1 fruit fly cellular context compared by ENCODE assay signal in the genomic region with DNA sequence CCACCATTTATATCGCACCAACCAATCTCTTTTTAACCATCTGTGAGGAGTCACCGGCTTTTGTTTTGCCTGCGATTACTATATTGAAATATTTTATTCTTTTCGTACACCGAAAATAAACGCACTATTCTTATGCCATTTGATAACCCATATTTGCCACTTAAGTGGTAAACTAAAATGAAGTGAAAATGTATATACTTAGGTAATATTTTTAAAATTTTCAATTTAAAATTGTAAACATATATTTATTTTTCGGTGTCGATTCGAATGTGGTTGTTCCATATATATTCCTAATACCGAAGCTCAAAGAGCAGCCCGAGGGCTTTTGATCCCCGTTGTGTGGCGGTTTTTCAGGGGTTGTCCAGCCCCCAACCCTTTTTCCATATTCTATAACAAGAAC.
TF ChIP-seq lines count a peak whose summit lies in the region.

No protein-coding gene starts in this region.

TF ChIP-seq in whole organism, embryonic, 481 proteins besides CTCF, POLR2A, EP300 and RAD21 (continued from another document):
- TF ChIP-seq Hmr (GFP tag; optimal IDR thresholded peaks at IDR 0.05; lab: Kevin White, UChicago), result no peak
- TF ChIP-seq E2f2 (GFP tag; IDR thresholded peaks at IDR 0.05; lab: Robert Waterston, UW), result no peak
- TF ChIP-seq so (GFP tag; IDR thresholded peaks at IDR 0.05; lab: Robert Waterston, UW), result no peak
